Worm (Caenorhabditis elegans): ENCODE results near the gene F56C3.1.

- no peak for TF ChIP-seq ceh-36 (tag; optimal IDR thresholded peaks at IDR 0.05)
- TF ChIP-seq ama-1 (optimal IDR thresholded peaks at IDR 0.05): no peak
- no peak for TF ChIP-seq B0310.2 (tag; optimal IDR thresholded peaks at IDR 0.05)
- no peak for TF ChIP-seq tbx-11 (GFP tag; IDR thresholded peaks at IDR 0.05)
- TF ChIP-seq hnd-1 (tag; optimal IDR thresholded peaks at IDR 0.05): no peak
- no peak for TF ChIP-seq aly-1 (tag; optimal IDR thresholded peaks at IDR 0.05)
- TF ChIP-seq flt-1 (GFP tag; IDR thresholded peaks at IDR 0.05): no peak
- no peak for TF ChIP-seq hmg-4 (GFP tag; optimal IDR thresholded peaks at IDR 0.05)
- TF ChIP-seq sea-1 (GFP tag; conservative IDR thresholded peaks at IDR 0.05): no peak
- TF ChIP-seq tbx-37 (GFP tag; conservative IDR thresholded peaks at IDR 0.05): no peak
- no peak for TF ChIP-seq hmbx-1 (tag; optimal IDR thresholded peaks at IDR 0.05)
- TF ChIP-seq F13C5.2 (tag; optimal IDR thresholded peaks at IDR 0.05): no peak
These were observed 10.4 kb downstream of the F56C3.1 start, which contains the start of gene H39E20.1 for ce11 chrX:1397516-1397915.

Measured in whole organism, early embryonic.